Worm (Caenorhabditis elegans): ENCODE results near the gene flp-27.

flp-27 gene

DNA sequence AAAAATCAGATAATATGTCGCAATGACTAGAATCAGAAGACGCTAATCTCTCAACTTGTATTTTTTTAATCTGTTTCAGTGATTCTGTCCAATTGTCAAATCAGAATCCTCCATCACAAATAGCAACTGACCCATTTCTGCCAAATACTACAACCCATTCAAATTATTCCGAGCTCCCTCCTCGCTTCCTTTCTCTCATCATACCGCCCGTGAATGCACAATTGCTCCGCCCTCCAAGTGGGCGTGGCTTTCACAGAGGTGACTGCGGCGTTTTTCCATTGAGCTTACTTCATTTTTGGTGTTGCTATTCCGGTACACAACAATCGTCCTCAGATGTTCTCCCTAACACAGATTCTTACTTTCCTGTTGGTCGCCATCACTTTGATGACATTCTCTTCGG lies at the start of gene flp-27:
TSS of gene flp-27 (plus strand) at position 301 of the 400 bp plus-strand sequence.
- TF ChIP-seq klf-2 (GFP tag; conservative IDR thresholded peaks at IDR 0.05) (no peak), ztf-23 (GFP tag; IDR thresholded peaks at IDR 0.05) (no peak), cog-1 (tag; optimal IDR thresholded peaks at IDR 0.05) (no peak), T22C8.4 (GFP tag; IDR thresholded peaks at IDR 0.05) (no peak), ztf-29 (GFP tag; IDR thresholded peaks at IDR 0.05) (no peak), ref-1 (GFP tag; conservative IDR thresholded peaks at IDR 0.05) (no peak), flt-1 (GFP tag; IDR thresholded peaks at IDR 0.05) (no peak), med-1 (GFP tag; optimal IDR thresholded peaks at IDR 0.05; ENCODE audit: insufficient read depth) (no peak), tab-1 (GFP tag; IDR thresholded peaks at IDR 0.05) (no peak)

ce11 chrII:5633453-5633852 lies 47.4 kb upstream of the flp-27 start:
- TF ChIP-seq T22C8.4 (GFP tag; IDR thresholded peaks at IDR 0.05) (no peak), ztf-29 (GFP tag; IDR thresholded peaks at IDR 0.05) (no peak), ztf-23 (GFP tag; IDR thresholded peaks at IDR 0.05) (no peak), flt-1 (GFP tag; IDR thresholded peaks at IDR 0.05) (no peak), tab-1 (GFP tag; IDR thresholded peaks at IDR 0.05) (no peak), klf-2 (GFP tag; conservative IDR thresholded peaks at IDR 0.05) (no peak), cog-1 (tag; optimal IDR thresholded peaks at IDR 0.05) (no peak), ref-1 (GFP tag; conservative IDR thresholded peaks at IDR 0.05) (no peak), med-1 (GFP tag; optimal IDR thresholded peaks at IDR 0.05; ENCODE audit: insufficient read depth) (no peak)

ce11 chrII:5636826-5637225 lies 44.0 kb upstream of the flp-27 start, which contains the start of gene F59E12.8:
Gene F59E12.8 (minus strand): TSS chrII:5636926.
- no peak for TF ChIP-seq T22C8.4 (GFP tag; IDR thresholded peaks at IDR 0.05)

DNA sequence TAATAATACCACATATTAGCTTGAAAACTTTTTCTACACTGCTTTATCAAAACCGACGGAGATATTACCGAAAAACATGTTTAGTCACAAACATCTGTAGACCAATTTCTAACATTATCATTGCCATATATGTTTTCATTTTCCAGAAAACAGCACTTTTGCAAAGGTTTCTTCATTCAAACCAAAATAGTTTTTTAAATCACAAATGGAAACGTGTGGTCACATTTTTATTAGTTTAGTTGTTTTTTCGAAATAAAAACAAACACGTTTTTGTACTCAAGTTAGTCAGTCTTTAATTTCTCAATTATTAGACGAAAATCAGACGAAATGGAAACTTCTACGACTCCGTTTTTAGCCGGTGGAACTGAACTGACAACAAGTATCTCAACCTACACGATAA lies 42.7 kb upstream of the flp-27 start, which contains the start of gene F59E12.3:
TSS of gene F59E12.3 (plus strand) at position 301 of the 400 bp plus-strand sequence.
- TF ChIP-seq flt-1 (GFP tag; IDR thresholded peaks at IDR 0.05) (no peak), T22C8.4 (GFP tag; IDR thresholded peaks at IDR 0.05) (no peak)

ce11 chrII:5640362-5641079 lies 40.3 kb upstream of the flp-27 start:
- TF ChIP-seq klf-2 (GFP tag; conservative IDR thresholded peaks at IDR 0.05) (no peak), ztf-29 (GFP tag; IDR thresholded peaks at IDR 0.05) (no peak), ztf-23 (GFP tag; IDR thresholded peaks at IDR 0.05) (no peak), cog-1 (tag; optimal IDR thresholded peaks at IDR 0.05) (no peak), flt-1 (GFP tag; IDR thresholded peaks at IDR 0.05) (no peak), med-1 (GFP tag; optimal IDR thresholded peaks at IDR 0.05; ENCODE audit: insufficient read depth) (no peak), tab-1 (GFP tag; IDR thresholded peaks at IDR 0.05) (no peak), ref-1 (GFP tag; conservative IDR thresholded peaks at IDR 0.05) (no peak), T22C8.4 (GFP tag; IDR thresholded peaks at IDR 0.05) (no peak)

- TF ChIP-seq T22C8.4 (GFP tag; IDR thresholded peaks at IDR 0.05) (no peak), ref-1 (GFP tag; conservative IDR thresholded peaks at IDR 0.05) (no peak), tab-1 (GFP tag; IDR thresholded peaks at IDR 0.05) (no peak), med-1 (GFP tag; optimal IDR thresholded peaks at IDR 0.05; ENCODE audit: insufficient read depth) (no peak), ztf-23 (GFP tag; IDR thresholded peaks at IDR 0.05) (no peak), cog-1 (tag; optimal IDR thresholded peaks at IDR 0.05) (no peak), ztf-29 (GFP tag; IDR thresholded peaks at IDR 0.05) (no peak), flt-1 (GFP tag; IDR thresholded peaks at IDR 0.05) (no peak), klf-2 (GFP tag; conservative IDR thresholded peaks at IDR 0.05) (no peak)
These were observed 38.7 kb upstream of the flp-27 start for ce11 chrII:5642110-5642509.

ce11 chrII:5646942-5647341 lies 33.9 kb upstream of the flp-27 start, which contains the start of gene F59E12.9:
Gene F59E12.9 (minus strand): TSS chrII:5647042.
- TF ChIP-seq med-1 (GFP tag; optimal IDR thresholded peaks at IDR 0.05; ENCODE audit: insufficient read depth) (no peak), flt-1 (GFP tag; IDR thresholded peaks at IDR 0.05) (no peak), ref-1 (GFP tag; conservative IDR thresholded peaks at IDR 0.05) (no peak), T22C8.4 (GFP tag; IDR thresholded peaks at IDR 0.05) (no peak), cog-1 (tag; optimal IDR thresholded peaks at IDR 0.05) (no peak), tab-1 (GFP tag; IDR thresholded peaks at IDR 0.05) (no peak), ztf-29 (GFP tag; IDR thresholded peaks at IDR 0.05) (no peak), ztf-23 (GFP tag; IDR thresholded peaks at IDR 0.05) (no peak)

ce11 chrII:5648272-5648671 lies 32.5 kb upstream of the flp-27 start, which contains the start of gene ddl-1:
Gene ddl-1 (minus strand): TSS chrII:5648372.
- TF ChIP-seq tab-1 (GFP tag; IDR thresholded peaks at IDR 0.05) = no peak
- TF ChIP-seq T22C8.4 (GFP tag; IDR thresholded peaks at IDR 0.05) = no peak
- no peak for TF ChIP-seq flt-1 (GFP tag; IDR thresholded peaks at IDR 0.05)
- no peak for TF ChIP-seq klf-2 (GFP tag; conservative IDR thresholded peaks at IDR 0.05)
- no peak for TF ChIP-seq ztf-29 (GFP tag; IDR thresholded peaks at IDR 0.05)
- TF ChIP-seq ref-1 (GFP tag; conservative IDR thresholded peaks at IDR 0.05) = no peak
- TF ChIP-seq ztf-23 (GFP tag; IDR thresholded peaks at IDR 0.05) = no peak
- TF ChIP-seq med-1 (GFP tag; optimal IDR thresholded peaks at IDR 0.05; ENCODE audit: insufficient read depth) = no peak

DNA sequence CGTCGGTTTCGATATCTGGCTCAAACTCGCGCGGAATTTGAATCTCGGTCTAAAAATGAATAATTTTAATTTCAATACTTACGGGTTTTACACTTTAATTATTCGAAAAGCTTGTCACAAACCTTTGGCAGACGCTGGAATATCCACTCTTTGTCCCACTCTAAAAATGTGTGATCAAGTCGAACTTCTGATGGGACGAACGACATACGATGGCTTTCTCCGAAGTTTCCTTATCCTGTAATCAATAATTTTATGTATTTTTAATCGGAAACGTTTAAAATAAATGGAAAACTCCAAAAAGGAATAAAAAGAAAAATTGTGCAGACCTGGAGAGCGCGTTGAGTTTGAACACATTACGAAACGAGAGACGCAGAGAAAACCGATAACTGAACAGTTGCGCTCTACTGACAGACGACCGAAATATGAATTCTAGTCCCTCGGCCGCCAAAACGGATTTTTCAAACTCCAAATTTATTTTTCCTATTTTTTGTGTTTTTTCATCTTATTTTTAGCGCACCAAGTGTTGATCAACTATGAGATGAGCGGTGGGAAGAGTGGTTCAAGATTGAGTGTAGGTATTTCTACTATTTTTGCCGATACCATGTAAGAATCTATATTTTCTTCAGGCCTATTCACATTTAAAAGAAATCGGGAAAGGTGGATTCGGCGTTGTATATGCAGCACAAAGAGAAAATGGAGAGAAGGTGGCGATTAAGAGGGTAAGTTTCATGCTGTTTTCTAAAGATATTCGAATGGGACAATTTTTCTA lies 31.4 kb upstream of the flp-27 start, which contains the start of the genes sam-4, F59E12.17 and zyg-1:
TSS of gene sam-4 (minus strand) at position 51 of the 769 bp plus-strand sequence.
TSS of gene F59E12.17 (minus strand) at position 235 of the 769 bp plus-strand sequence.
TSS of gene zyg-1 (plus strand) at position 513 of the 769 bp plus-strand sequence.
- TF ChIP-seq med-1 (GFP tag; optimal IDR thresholded peaks at IDR 0.05; ENCODE audit: insufficient read depth) = no peak
- TF ChIP-seq flt-1 (GFP tag; IDR thresholded peaks at IDR 0.05) = no peak
- no peak for TF ChIP-seq klf-2 (GFP tag; conservative IDR thresholded peaks at IDR 0.05)
- no peak for TF ChIP-seq tab-1 (GFP tag; IDR thresholded peaks at IDR 0.05)
- no peak for TF ChIP-seq ref-1 (GFP tag; conservative IDR thresholded peaks at IDR 0.05)
- TF ChIP-seq cog-1 (tag; optimal IDR thresholded peaks at IDR 0.05) = no peak
- no peak for TF ChIP-seq ztf-29 (GFP tag; IDR thresholded peaks at IDR 0.05)
- no peak for TF ChIP-seq T22C8.4 (GFP tag; IDR thresholded peaks at IDR 0.05)
- TF ChIP-seq ztf-23 (GFP tag; IDR thresholded peaks at IDR 0.05) = no peak

Measured in whole organism, midembryonic.